Fruit fly (Drosophila melanogaster) whole organism, embryonic: Measurements from ENCODE around the gene CG5861.

ENCODE experiments used
- Awh ChIP-seq: fragments of 200-800 bp; sonication (Bioruptor generic); IDR thresholded peaks from 2 replicates; pipeline ENCODE4, ENCODE4 v1.3.6; 2022; ENCODE audit warnings: missing biosample characterization, missing genetic modification characterization
- BEAF-32 ChIP-seq: fragments of 200-800 bp; sonication (Bioruptor generic); optimal IDR thresholded peaks from 3 replicates; lab custom pipeline; 2017; ENCODE audit warnings: missing biosample characterization, missing genetic modification characterization, mild to moderate bottlenecking, moderate library complexity, missing genetic modification reagents
- Bteb2 ChIP-seq: fragments of 200-800 bp; sonication (Bioruptor generic); optimal IDR thresholded peaks from 2 replicates; lab custom pipeline; 2016; ENCODE audit warnings: missing biosample characterization, missing genetic modification characterization
- CG10209 ChIP-seq: fragments of 200-800 bp; sonication (Bioruptor generic); optimal IDR thresholded peaks from 3 replicates; lab custom pipeline; 2017; ENCODE audit warnings: missing biosample characterization, mild to moderate bottlenecking, missing genetic modification characterization, missing genetic modification reagents
- CG11695 ChIP-seq: fragments of 200-800 bp; sonication (Bioruptor generic); IDR thresholded peaks from 3 replicates; pipeline ENCODE4 v1.3.6; 2022; ENCODE audit warnings: missing biosample characterization, missing genetic modification characterization
- CG12071 ChIP-seq: fragments of 200-800 bp; sonication (Bioruptor generic); optimal IDR thresholded peaks from 3 replicates; lab custom pipeline; 2018; ENCODE audit warnings: missing biosample characterization, mild to moderate bottlenecking, missing genetic modification characterization
- CG12299 ChIP-seq: fragments of 200-800 bp; sonication (Bioruptor generic); optimal IDR thresholded peaks from 2 replicates; lab custom pipeline; 2018; ENCODE audit warnings: missing biosample characterization, mild to moderate bottlenecking, missing genetic modification characterization
- CG16863 ChIP-seq: fragments of 200-800 bp; sonication (Bioruptor generic); optimal IDR thresholded peaks from 3 replicates; lab custom pipeline; 2016; ENCODE audit warnings: missing biosample characterization, missing genetic modification characterization
- CG17612 ChIP-seq: fragments of 200-800 bp; sonication (Bioruptor generic); IDR thresholded peaks from 2 replicates; pipeline ENCODE4 v1.3.6; 2022; ENCODE audit warnings: missing biosample characterization, missing genetic modification characterization
- CG17802 ChIP-seq: fragments of 200-800 bp; sonication (Bioruptor generic); optimal IDR thresholded peaks from 2 replicates; lab custom pipeline; 2018; ENCODE audit warnings: missing biosample characterization, mild to moderate bottlenecking, missing genetic modification characterization, moderate library complexity
- CG17912 ChIP-seq: fragments of 200-800 bp; sonication (Bioruptor generic); optimal IDR thresholded peaks from 2 replicates; lab custom pipeline; 2018; ENCODE audit warnings: missing biosample characterization, mild to moderate bottlenecking, missing genetic modification characterization
- CG18476 ChIP-seq: fragments of 200-800 bp; sonication (Bioruptor generic); optimal IDR thresholded peaks from 2 replicates; lab custom pipeline; 2016; ENCODE audit warnings: missing biosample characterization, mild to moderate bottlenecking, missing genetic modification characterization
- CG32767 ChIP-seq: fragments of 200-800 bp; sonication (Bioruptor generic); IDR thresholded peaks from 2 replicates; pipeline ENCODE4 v1.3.6; 2022; ENCODE audit warnings: missing biosample characterization, missing genetic modification characterization
- CG34422 ChIP-seq: fragments of 200-800 bp; sonication (Bioruptor generic); IDR thresholded peaks from 3 replicates; pipeline ENCODE4 v1.3.6; 2022; ENCODE audit warnings: missing biosample characterization, missing genetic modification characterization
- CG4328 ChIP-seq: fragments of 200-800 bp; sonication (Bioruptor generic); optimal IDR thresholded peaks from 3 replicates; lab custom pipeline; 2017; ENCODE audit warnings: missing biosample characterization, missing genetic modification reagents, missing genetic modification characterization
- CG4360 ChIP-seq: fragments of 200-800 bp; sonication (Bioruptor generic); IDR thresholded peaks from 2 replicates; pipeline ENCODE4 v1.3.6; 2022; ENCODE audit warnings: missing biosample characterization, missing genetic modification characterization
- CG7786 ChIP-seq: fragments of 200-800 bp; sonication (Bioruptor generic); optimal IDR thresholded peaks from 2 replicates; lab custom pipeline; 2016; ENCODE audit warnings: missing biosample characterization, missing genetic modification characterization
- CG8290 ChIP-seq, 3 experiments: fragments of 200-800 bp; sonication (Bioruptor generic); optimal IDR thresholded peaks; 2 replicates each; lab custom pipeline; 2016 to 2019; ENCODE audit warnings: missing biosample characterization in 3 of 3, missing genetic modification characterization in 3 of 3, mild to moderate bottlenecking in 2 of 3, moderate library complexity in 1 of 3
- CG8388 ChIP-seq: fragments of 200-800 bp; sonication (Bioruptor generic); optimal IDR thresholded peaks from 2 replicates; lab custom pipeline; 2019; ENCODE audit warnings: missing biosample characterization, mild to moderate bottlenecking, missing genetic modification characterization, moderate library complexity
- D19A ChIP-seq: fragments of 200-800 bp; optimal IDR thresholded peaks from 3 replicates; lab custom pipeline; 2019; ENCODE audit warnings: missing biosample characterization, mild to moderate bottlenecking, missing genetic modification characterization, moderate library complexity
- GATAe ChIP-seq: fragments of 200-800 bp; sonication (Bioruptor generic); conservative IDR thresholded peaks from 2 replicates; pipeline ENCODE4 v1.3.6; 2022; ENCODE audit warnings: missing biosample characterization, missing genetic modification characterization
- HLH54F ChIP-seq: fragments of 200-800 bp; sonication (Bioruptor generic); optimal IDR thresholded peaks from 3 replicates; lab custom pipeline; 2016; ENCODE audit warnings: missing biosample characterization, missing genetic modification characterization
- HmgD ChIP-seq: fragments of 200-800 bp; sonication (Bioruptor generic); optimal IDR thresholded peaks from 3 replicates; lab custom pipeline; 2016; ENCODE audit warnings: missing biosample characterization, missing genetic modification characterization
- Hsf ChIP-seq: fragments of 200-800 bp; sonication (Bioruptor generic); optimal IDR thresholded peaks from 3 replicates; lab custom pipeline; 2016; ENCODE audit warnings: missing biosample characterization, missing genetic modification characterization
- NC2α ChIP-seq: fragments of 200-800 bp; sonication (Bioruptor generic); optimal IDR thresholded peaks from 2 replicates; lab custom pipeline; 2016; ENCODE audit warnings: missing biosample characterization, missing genetic modification characterization
- NFAT ChIP-seq: fragments of 200-800 bp; sonication (Bioruptor generic); IDR thresholded peaks from 2 replicates; pipeline ENCODE4 v1.3.6; 2022; ENCODE audit warnings: missing biosample characterization, missing genetic modification characterization
- Neu2 ChIP-seq: fragments of 200-800 bp; sonication (Bioruptor generic); optimal IDR thresholded peaks from 3 replicates; lab custom pipeline; 2016; ENCODE audit warnings: missing biosample characterization, missing genetic modification characterization, borderline replicate concordance
- Rx ChIP-seq: fragments of 200-800 bp; sonication (Bioruptor generic); IDR thresholded peaks from 2 replicates; pipeline ENCODE4 v1.3.6; 2022; ENCODE audit warnings: missing biosample characterization, missing genetic modification characterization
- Taf1 ChIP-seq: fragments of 200-800 bp; sonication (Bioruptor generic); IDR thresholded peaks from 2 replicates; pipeline ENCODE4 v1.3.6; 2022; ENCODE audit warnings: missing biosample characterization, missing genetic modification characterization
- al ChIP-seq: fragments of 200-800 bp; sonication (Bioruptor generic); IDR thresholded peaks from 2 replicates; pipeline ENCODE4 v1.3.6; 2022; ENCODE audit warnings: missing biosample characterization, missing genetic modification characterization
- cas ChIP-seq: fragments of 200-800 bp; sonication (Bioruptor generic); IDR thresholded peaks from 2 replicates; pipeline ENCODE4 v1.3.6; 2022; ENCODE audit warnings: missing biosample characterization, missing genetic modification characterization
- chm ChIP-seq: fragments of 200-800 bp; sonication (Bioruptor generic); IDR thresholded peaks from 2 replicates; pipeline ENCODE4 v1.3.6; 2022; ENCODE audit warnings: missing biosample characterization, missing genetic modification characterization
- dmrt11E ChIP-seq: fragments of 200-800 bp; sonication (Bioruptor generic); optimal IDR thresholded peaks from 3 replicates; lab custom pipeline; 2018; ENCODE audit warnings: missing biosample characterization, mild to moderate bottlenecking, missing genetic modification characterization, moderate library complexity
- dpn ChIP-seq, 2 experiments: fragments of 200-800 bp; sonication (Bioruptor generic); optimal IDR thresholded peaks; 3 replicates each; lab custom pipeline; 2016; ENCODE audit warnings: missing biosample characterization in 2 of 2, missing genetic modification characterization in 2 of 2
- fd96Cb ChIP-seq: fragments of 200-800 bp; sonication (Bioruptor generic); optimal IDR thresholded peaks from 2 replicates; lab custom pipeline; 2018; ENCODE audit warnings: missing biosample characterization, mild to moderate bottlenecking, missing genetic modification characterization, moderate library complexity
- gem ChIP-seq: fragments of 200-800 bp; sonication (Bioruptor generic); optimal IDR thresholded peaks from 2 replicates; lab custom pipeline; 2019; ENCODE audit warnings: missing biosample characterization, mild to moderate bottlenecking, missing genetic modification characterization, moderate library complexity
- gsb-n ChIP-seq: fragments of 200-800 bp; sonication (Bioruptor generic); optimal IDR thresholded peaks from 3 replicates; lab custom pipeline; 2018; ENCODE audit warnings: missing biosample characterization, mild to moderate bottlenecking, missing genetic modification characterization
- jing ChIP-seq: fragments of 200-800 bp; sonication (Bioruptor generic); optimal IDR thresholded peaks from 2 replicates; lab custom pipeline; 2018; ENCODE audit warnings: missing biosample characterization, mild to moderate bottlenecking, missing genetic modification characterization
- ken ChIP-seq: fragments of 200-800 bp; sonication (Bioruptor generic); IDR thresholded peaks from 3 replicates; pipeline ENCODE4 v1.3.6; 2022; ENCODE audit warnings: missing biosample characterization, missing genetic modification characterization
- mam ChIP-seq: fragments of 200-800 bp; sonication (Bioruptor generic); optimal IDR thresholded peaks from 3 replicates; lab custom pipeline; 2016; ENCODE audit warnings: missing biosample characterization, missing genetic modification characterization
- pita ChIP-seq: fragments of 200-800 bp; sonication (Bioruptor generic); optimal IDR thresholded peaks from 2 replicates; lab custom pipeline; 2017; ENCODE audit warnings: missing biosample characterization, mild to moderate bottlenecking, missing genetic modification characterization
- row ChIP-seq: fragments of 200-800 bp; sonication (Bioruptor generic); IDR thresholded peaks from 3 replicates; pipeline ENCODE4 v1.3.6; 2022; ENCODE audit warnings: missing biosample characterization, missing genetic modification characterization
- schlank ChIP-seq: fragments of 200-800 bp; sonication (Bioruptor generic); optimal IDR thresholded peaks from 2 replicates; lab custom pipeline; 2018; ENCODE audit warnings: missing biosample characterization, mild to moderate bottlenecking, missing genetic modification characterization
- shn ChIP-seq: fragments of 200-800 bp; sonication (Bioruptor generic); optimal IDR thresholded peaks from 3 replicates; lab custom pipeline; 2016; ENCODE audit warnings: missing biosample characterization, missing genetic modification characterization
- sim ChIP-seq: fragments of 200-800 bp; sonication (Bioruptor generic); IDR thresholded peaks from 2 replicates; pipeline ENCODE4 v1.3.6; 2022; ENCODE audit warnings: missing biosample characterization, missing genetic modification characterization
- sisA ChIP-seq: fragments of 200-800 bp; sonication (Bioruptor generic); IDR thresholded peaks from 2 replicates; pipeline ENCODE4 v1.3.6; 2022; ENCODE audit warnings: missing biosample characterization, missing genetic modification characterization
- tap ChIP-seq: fragments of 200-800 bp; optimal IDR thresholded peaks from 3 replicates; lab custom pipeline; 2019; ENCODE audit warnings: missing biosample characterization, mild to moderate bottlenecking, missing genetic modification characterization, moderate library complexity
- tgo ChIP-seq: fragments of 200-800 bp; sonication (Bioruptor generic); IDR thresholded peaks from 3 replicates; pipeline ENCODE4 v1.3.6; 2022; ENCODE audit warnings: missing biosample characterization, missing genetic modification characterization
- toy ChIP-seq: fragments of 200-800 bp; sonication (Bioruptor generic); IDR thresholded peaks from 2 replicates; pipeline ENCODE4 v1.3.6; 2022; ENCODE audit warnings: missing biosample characterization, missing genetic modification characterization
- trh ChIP-seq: fragments of 200-800 bp; sonication (Bioruptor generic); optimal IDR thresholded peaks from 2 replicates; lab custom pipeline; 2016; ENCODE audit warnings: missing biosample characterization, missing genetic modification characterization

The CG5861 gene

DNA sequence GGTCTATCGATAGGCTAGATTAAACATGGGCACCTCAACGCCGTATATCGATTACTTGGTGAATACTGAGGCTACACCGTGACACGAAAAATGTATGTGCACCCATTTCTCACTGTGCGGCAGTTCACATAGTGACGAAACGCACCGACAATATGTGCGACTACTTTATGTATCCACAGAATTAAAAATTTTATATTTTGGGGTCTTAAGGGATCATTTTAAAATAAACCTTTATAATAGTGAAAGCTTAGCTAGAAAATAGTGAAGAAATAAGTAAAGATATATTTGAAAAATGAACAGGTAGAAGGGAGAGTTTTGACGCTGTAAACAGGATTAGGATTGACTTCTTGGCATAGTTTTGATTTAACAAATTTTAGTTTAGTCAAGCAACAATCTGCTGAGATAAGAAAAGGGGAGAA is 22.0 kb upstream of the CG5861 start, which contains the start of gene mRpL4 (continued):
- peak; percentile 27 for TF ChIP-seq fd96Cb
- TF ChIP-seq CG17612 (GFP tag; lab: Robert Waterston, UW) = peak; percentile 31; the same call in 1 of the 2 replicates
- TF ChIP-seq Bteb2 (GFP tag; lab: Kevin White, UChicago) = peak; percentile 59
- no peak for TF ChIP-seq GATAe
- peak; percentile 37 for TF ChIP-seq tap (tag; lab: Kevin White, UChicago)
- no peak for TF ChIP-seq Neu2 (GFP tag; lab: Kevin White, UChicago)
- peak; percentile 66 for TF ChIP-seq Rx (GFP tag; lab: Robert Waterston, UW)
- peak; percentile 42 for TF ChIP-seq CG10209 (GFP tag; lab: Kevin White, UChicago)
- peak; percentile 83 for TF ChIP-seq NFAT (GFP tag; lab: Robert Waterston, UW)
- TF ChIP-seq gsb-n = peak; percentile 32
- TF ChIP-seq dmrt11E = peak; percentile 46
- no peak for TF ChIP-seq CG17912 (GFP tag; lab: Kevin White, UChicago)
- peak; percentile 66; the same call in 1 of the 2 replicates for TF ChIP-seq chm (GFP tag; lab: Robert Waterston, UW)
- TF ChIP-seq CG4360 (GFP tag; lab: Robert Waterston, UW) = no peak; the same call in 1 of the 2 replicates
- TF ChIP-seq CG7786 (GFP tag; lab: Kevin White, UChicago) = peak; percentile 69
- no peak for TF ChIP-seq toy (GFP tag; lab: Robert Waterston, UW)
- TF ChIP-seq CG34422 (GFP tag; lab: Robert Waterston, UW) = no peak; the same call in none of the 3 replicates
- peak; percentile 98 for TF ChIP-seq CG8290 (GFP tag; optimal IDR thresholded peaks at IDR 0.05; lab: Kevin White, UChicago)
- TF ChIP-seq CG8290 (tag; optimal IDR thresholded peaks at IDR 0.05; lab: Kevin White, UChicago) = peak; percentile 97
- TF ChIP-seq jing (GFP tag; lab: Kevin White, UChicago) = no peak
- peak; percentile 81 for TF ChIP-seq Hsf (GFP tag; lab: Kevin White, UChicago)
- TF ChIP-seq mam (GFP tag; lab: Kevin White, UChicago) = peak; percentile 87
- TF ChIP-seq CG12299 (tag; lab: Kevin White, UChicago) = no peak
- TF ChIP-seq HmgD = peak; percentile 79
- peak; percentile 37 for TF ChIP-seq D19A (tag; lab: Kevin White, UChicago)
- TF ChIP-seq tgo (GFP tag; lab: Robert Waterston, UW) = peak; percentile 27; the same call in 1 of the 3 replicates
- TF ChIP-seq HLH54F = peak; percentile 82
- TF ChIP-seq NC2α (GFP tag; lab: Kevin White, UChicago) = peak; percentile 13
- 0 out of 3 replicates have a peak, but pooled peaks have one; percentile 32 for TF ChIP-seq CG11695 (GFP tag; lab: Robert Waterston, UW)
- TF ChIP-seq CG32767 (GFP tag; lab: Robert Waterston, UW) = peak; percentile 78
- TF ChIP-seq cas (GFP tag; lab: Robert Waterston, UW) = peak; percentile 64; the same call in 1 of the 2 replicates
- TF ChIP-seq row (GFP tag; lab: Robert Waterston, UW) = peak; percentile 93
- 0 out of 2 replicates have a peak, but pooled peaks have one; percentile 20 for TF ChIP-seq Awh
- peak; percentile 76 for TF ChIP-seq shn (GFP tag; lab: Kevin White, UChicago)
- peak; percentile 54 for TF ChIP-seq trh (GFP tag; lab: Kevin White, UChicago)
- TF ChIP-seq sim = no peak
- peak; percentile 65; the same call in 1 of the 3 replicates for TF ChIP-seq ken
- no peak; the same call in 1 of the 2 replicates for TF ChIP-seq al (GFP tag; lab: Robert Waterston, UW)
- TF ChIP-seq CG12071 (GFP tag; lab: Kevin White, UChicago) = no peak
- peak; percentile 57 for TF ChIP-seq CG16863 (GFP tag; lab: Kevin White, UChicago)
- TF ChIP-seq CG17802 (tag; lab: Kevin White, UChicago) = peak; percentile 53
- peak; percentile 49; the same call in 1 of the 2 replicates for TF ChIP-seq Taf1
- TF ChIP-seq sisA (GFP tag; lab: Robert Waterston, UW) = peak; percentile 80
- TF ChIP-seq pita (GFP tag; lab: Kevin White, UChicago) = no peak
- peak; percentile 43 for TF ChIP-seq CG18476 (GFP tag; lab: Kevin White, UChicago)
- peak; percentile 79 to 84 for TF ChIP-seq dpn (GFP tag; optimal IDR thresholded peaks at IDR 0.05; lab: Kevin White, UChicago)
- peak; percentile 94 for TF ChIP-seq BEAF-32 (GFP tag; lab: Kevin White, UChicago)
- TF ChIP-seq gem (tag; lab: Kevin White, UChicago) = peak; percentile 71
- peak; percentile 5 for TF ChIP-seq schlank (tag; lab: Kevin White, UChicago)
- TF ChIP-seq CG8388 = peak; percentile 49
- peak; percentile 6 for TF ChIP-seq CG4328 (GFP tag; lab: Kevin White, UChicago)
